Fruit fly (Drosophila melanogaster): ENCODE results near the gene alpha4GT1.

The alpha4GT1 gene

dm6 chr2L:3037153-3037579, 14.2 kb upstream of the alpha4GT1 start, which contains the start of the genes CG17260 and SerRS:
CG17260 (plus strand) TSS chr2L:3037230.
SerRS (minus strand) TSS chr2L:3037403.
- TF ChIP-seq pzg (GFP tag; optimal IDR thresholded peaks at IDR 0.05) (peak; percentile 57), Hey (tag; optimal IDR thresholded peaks at IDR 0.05) (no peak), CG31224 (GFP tag; IDR thresholded peaks at IDR 0.05) (peak; percentile 89), CG34376 (GFP tag; optimal IDR thresholded peaks at IDR 0.05) (peak; percentile 90), CG14710 (tag; optimal IDR thresholded peaks at IDR 0.05) (peak; percentile 91), zfh2 (GFP tag; optimal IDR thresholded peaks at IDR 0.05) (peak; percentile 97), CG10267 (tag; optimal IDR thresholded peaks at IDR 0.05) (peak; percentile 97), tx (GFP tag; optimal IDR thresholded peaks at IDR 0.05) (peak; percentile 90), maf-S (GFP tag; optimal IDR thresholded peaks at IDR 0.05) (peak; percentile 93), fd102C (GFP tag; optimal IDR thresholded peaks at IDR 0.05) (peak; percentile 48), dpn (GFP tag; optimal IDR thresholded peaks at IDR 0.05) (peak; percentile 95 to 96), kay (GFP tag; optimal IDR thresholded peaks at IDR 0.05) (peak; percentile 95), CG10209 (GFP tag; optimal IDR thresholded peaks at IDR 0.05) (peak; percentile 91), CG17829 (tag; optimal IDR thresholded peaks at IDR 0.05) (peak; percentile 92), gce (GFP tag; IDR thresholded peaks at IDR 0.05) (peak; percentile 63; the same call in 1 of the 3 replicates), TFAM (GFP tag; optimal IDR thresholded peaks at IDR 0.05) (peak; percentile 38), br (optimal IDR thresholded peaks at IDR 0.05) (no peak), CG12299 (tag; optimal IDR thresholded peaks at IDR 0.05) (peak; percentile 84), CG14441 (GFP tag; IDR thresholded peaks at IDR 0.05) (peak; percentile 93), Oli (tag; optimal IDR thresholded peaks at IDR 0.05) (peak; percentile 90), CG10147 (GFP tag; optimal IDR thresholded peaks at IDR 0.05) (peak; percentile 90), Fer3 (tag; optimal IDR thresholded peaks at IDR 0.05) (peak; percentile 95), NFAT (GFP tag; IDR thresholded peaks at IDR 0.05) (peak; percentile 84), CG3163 (GFP tag; optimal IDR thresholded peaks at IDR 0.05) (peak; percentile 73), CG14965 (GFP tag; optimal IDR thresholded peaks at IDR 0.05; ENCODE audit: borderline replicate concordance) (no peak), MESR4 (GFP tag; optimal IDR thresholded peaks at IDR 0.05) (peak; percentile 69), Max (GFP tag; optimal IDR thresholded peaks at IDR 0.05) (peak; percentile 97), CG9876 (GFP tag; optimal IDR thresholded peaks at IDR 0.05) (peak; percentile 80), prd (optimal IDR thresholded peaks at IDR 0.05) (no peak), prd (GFP tag; IDR thresholded peaks at IDR 0.05) (peak; percentile 98), Gsc (GFP tag; IDR thresholded peaks at IDR 0.05) (peak; percentile 86), Nf-YA (GFP tag; IDR thresholded peaks at IDR 0.05) (peak; percentile 67; the same call in 1 of the 2 replicates), vnd (GFP tag; IDR thresholded peaks at IDR 0.05; ENCODE audit: partially characterized antibody) (peak; percentile 46; the same call in 1 of the 3 replicates), CG6689 (GFP tag; IDR thresholded peaks at IDR 0.05) (peak; percentile 94), CG12391 (tag; optimal IDR thresholded peaks at IDR 0.05) (peak; percentile 95), otp (GFP tag; IDR thresholded peaks at IDR 0.05) (peak; percentile 68; the same call in 1 of the 3 replicates), peb (GFP tag; IDR thresholded peaks at IDR 0.05) (peak; percentile 87), CG5180 (GFP tag; optimal IDR thresholded peaks at IDR 0.05) (no peak), esg (GFP tag; conservative IDR thresholded peaks at IDR 0.05) (peak; percentile 96), CG6683 (GFP tag; optimal IDR thresholded peaks at IDR 0.05) (peak; percentile 78), Dek (tag; optimal IDR thresholded peaks at IDR 0.05) (peak; percentile 91), CG1233 (GFP tag; optimal IDR thresholded peaks at IDR 0.05) (peak; percentile 87), hth (optimal IDR thresholded peaks at IDR 0.05) (no peak), ase (GFP tag; IDR thresholded peaks at IDR 0.05) (peak; percentile 92), D19A (tag; optimal IDR thresholded peaks at IDR 0.05) (no peak), lilli (GFP tag; optimal IDR thresholded peaks at IDR 0.05) (peak; percentile 97), tio (GFP tag; optimal IDR thresholded peaks at IDR 0.05) (no peak), Nf-YC (tag; optimal IDR thresholded peaks at IDR 0.05) (peak; percentile 86), Gug (GFP tag; IDR thresholded peaks at IDR 0.05) (peak; percentile 92), NfI (GFP tag; optimal IDR thresholded peaks at IDR 0.05) (peak; percentile 93), crc (GFP tag; optimal IDR thresholded peaks at IDR 0.05) (peak; percentile 88)

All from whole organism, embryonic.